Fruit fly (Drosophila melanogaster) whole organism, embryonic: ENCODE measurements around the gene Lztr1.

ENCODE experiments used
- Ada2b ChIP-seq: fragments of 200-800 bp; sonication (Bioruptor generic); IDR thresholded peaks from 2 replicates; pipeline ENCODE4 v1.3.6; 2022; ENCODE audit warnings: missing biosample characterization, missing genetic modification characterization
- Adf1 ChIP-seq: fragments of 200-800 bp; sonication (Bioruptor generic); IDR thresholded peaks from 2 replicates; pipeline ENCODE4 v1.3.6; 2022; ENCODE audit warnings: missing biosample characterization, missing genetic modification characterization
- Atf3 ChIP-seq: fragments of 200-800 bp; sonication (Bioruptor generic); optimal IDR thresholded peaks from 3 replicates; lab custom pipeline; 2016; ENCODE audit warnings: missing biosample characterization, missing genetic modification characterization
- C15 ChIP-seq: fragments of 200-800 bp; sonication (Bioruptor generic); IDR thresholded peaks from 3 replicates; pipeline ENCODE4 v1.3.6; 2022; ENCODE audit warnings: missing biosample characterization, missing genetic modification characterization
- CG10565 ChIP-seq: fragments of 200-800 bp; sonication (Bioruptor generic); optimal IDR thresholded peaks from 3 replicates; lab custom pipeline; 2016; ENCODE audit warnings: missing biosample characterization, mild to moderate bottlenecking, missing genetic modification characterization
- CG12104 ChIP-seq: fragments of 200-800 bp; sonication (Bioruptor generic); optimal IDR thresholded peaks from 3 replicates; lab custom pipeline; 2016; ENCODE audit warnings: missing biosample characterization, missing genetic modification characterization
- CG12299 ChIP-seq: fragments of 200-800 bp; sonication (Bioruptor generic); optimal IDR thresholded peaks from 2 replicates; lab custom pipeline; 2018; ENCODE audit warnings: missing biosample characterization, mild to moderate bottlenecking, missing genetic modification characterization
- CG12769 ChIP-seq: fragments of 200-800 bp; sonication (Bioruptor generic); optimal IDR thresholded peaks from 2 replicates; lab custom pipeline; 2019; ENCODE audit warnings: missing biosample characterization, mild to moderate bottlenecking, missing genetic modification characterization, moderate library complexity
- CG13624 ChIP-seq: fragments of 200-800 bp; sonication (Bioruptor generic); optimal IDR thresholded peaks from 2 replicates; lab custom pipeline; 2016; ENCODE audit warnings: missing biosample characterization, missing genetic modification characterization
- CG13775 ChIP-seq: fragments of 200-800 bp; sonication (Bioruptor generic); optimal IDR thresholded peaks from 3 replicates; lab custom pipeline; 2017; ENCODE audit warnings: missing biosample characterization, mild to moderate bottlenecking, missing genetic modification characterization
- CG15514 ChIP-seq: fragments of 200-800 bp; sonication (Bioruptor generic); optimal IDR thresholded peaks from 3 replicates; lab custom pipeline; 2017; ENCODE audit warnings: missing biosample characterization, missing genetic modification characterization, mild to moderate bottlenecking, moderate library complexity, missing genetic modification reagents
- CG17186 ChIP-seq: fragments of 200-800 bp; sonication (Bioruptor generic); optimal IDR thresholded peaks from 3 replicates; lab custom pipeline; 2017; ENCODE audit warnings: missing biosample characterization, missing genetic modification reagents, missing genetic modification characterization
- CG17829 ChIP-seq: fragments of 200-800 bp; optimal IDR thresholded peaks from 2 replicates; lab custom pipeline; 2019; ENCODE audit warnings: missing biosample characterization, mild to moderate bottlenecking, missing genetic modification characterization, moderate library complexity
- CG18262 ChIP-seq: fragments of 200-800 bp; optimal IDR thresholded peaks from 3 replicates; lab custom pipeline; 2019; ENCODE audit warnings: missing biosample characterization, mild to moderate bottlenecking, missing genetic modification characterization, moderate library complexity
- CG2678 ChIP-seq: fragments of 200-800 bp; sonication (Bioruptor generic); optimal IDR thresholded peaks from 3 replicates; lab custom pipeline; 2019; ENCODE audit warnings: missing biosample characterization, mild to moderate bottlenecking, missing genetic modification characterization, moderate library complexity
- CG7786 ChIP-seq: fragments of 200-800 bp; sonication (Bioruptor generic); optimal IDR thresholded peaks from 2 replicates; lab custom pipeline; 2016; ENCODE audit warnings: missing biosample characterization, missing genetic modification characterization
- CG8089 ChIP-seq: fragments of 200-800 bp; sonication (Bioruptor generic); optimal IDR thresholded peaks from 3 replicates; lab custom pipeline; 2016; ENCODE audit warnings: missing biosample characterization, missing genetic modification characterization
- CG8290 ChIP-seq, 3 experiments: fragments of 200-800 bp; sonication (Bioruptor generic); optimal IDR thresholded peaks; 2 replicates each; lab custom pipeline; 2016 to 2019; ENCODE audit warnings: missing biosample characterization in 3 of 3, missing genetic modification characterization in 3 of 3, mild to moderate bottlenecking in 2 of 3, moderate library complexity in 1 of 3
- CG8478 ChIP-seq: fragments of >200 bp; optimal IDR thresholded peaks from 2 replicates; lab custom pipeline; 2018
- CG9817 ChIP-seq: fragments of 200-800 bp; sonication (Bioruptor generic); optimal IDR thresholded peaks from 2 replicates; lab custom pipeline; 2018; ENCODE audit warnings: missing biosample characterization, mild to moderate bottlenecking, missing genetic modification characterization, moderate library complexity
- Dfd ChIP-seq, 2 experiments: fragments of >200 bp; optimal IDR thresholded peaks; 2 replicates each; lab custom pipeline; 2017; ENCODE audit warnings: missing biosample characterization in 2 of 2, missing genetic modification characterization in 2 of 2
- Elba2 ChIP-seq: fragments of 200-800 bp; sonication (Bioruptor generic); optimal IDR thresholded peaks from 3 replicates; lab custom pipeline; 2016; ENCODE audit warnings: missing biosample characterization, missing genetic modification characterization
- Ets65A ChIP-seq: fragments of 200-800 bp; sonication (Bioruptor generic); peaks from one replicate; lab custom pipeline; 2016; ENCODE audit warnings: missing biosample characterization, missing genetic modification characterization
- Gug ChIP-seq: fragments of 200-800 bp; sonication (Bioruptor generic); IDR thresholded peaks from 4 replicates; pipeline ENCODE4 v1.3.6; 2022; ENCODE audit warnings: missing biosample characterization, missing genetic modification characterization
- H2.0 ChIP-seq: fragments of 200-800 bp; sonication (Bioruptor generic); IDR thresholded peaks from 2 replicates; pipeline ENCODE4 v1.3.6; 2022; ENCODE audit warnings: missing biosample characterization, missing genetic modification characterization
- HHEX ChIP-seq: fragments of 200-800 bp; sonication (Bioruptor generic); optimal IDR thresholded peaks from 3 replicates; lab custom pipeline; 2017; ENCODE audit warnings: missing biosample characterization, mild to moderate bottlenecking, missing genetic modification characterization, missing genetic modification reagents
- HLH3B ChIP-seq: fragments of 200-800 bp; sonication (Bioruptor generic); IDR thresholded peaks from 2 replicates; pipeline ENCODE4 v1.3.6; 2022; ENCODE audit warnings: missing biosample characterization, missing genetic modification characterization
- Hmr ChIP-seq: fragments of 200-800 bp; sonication (Bioruptor generic); optimal IDR thresholded peaks from 3 replicates; lab custom pipeline; 2017; ENCODE audit warnings: mild to moderate bottlenecking, missing biosample characterization, missing genetic modification reagents, missing genetic modification characterization
- Hr39 ChIP-seq: fragments of >200 bp; optimal IDR thresholded peaks from 2 replicates; lab custom pipeline; 2017
- Mes4 ChIP-seq: fragments of 200-800 bp; sonication (Bioruptor generic); optimal IDR thresholded peaks from 2 replicates; lab custom pipeline; 2016; ENCODE audit warnings: missing biosample characterization, missing genetic modification characterization
- NC2α ChIP-seq: fragments of 200-800 bp; sonication (Bioruptor generic); optimal IDR thresholded peaks from 2 replicates; lab custom pipeline; 2016; ENCODE audit warnings: missing biosample characterization, missing genetic modification characterization
- Rx ChIP-seq: fragments of 200-800 bp; sonication (Bioruptor generic); IDR thresholded peaks from 2 replicates; pipeline ENCODE4 v1.3.6; 2022; ENCODE audit warnings: missing biosample characterization, missing genetic modification characterization
- Taf1 ChIP-seq: fragments of 200-800 bp; sonication (Bioruptor generic); IDR thresholded peaks from 2 replicates; pipeline ENCODE4 v1.3.6; 2022; ENCODE audit warnings: missing biosample characterization, missing genetic modification characterization
- aop ChIP-seq: fragments of 200-800 bp; sonication (Bioruptor generic); IDR thresholded peaks from 2 replicates; pipeline ENCODE4 v1.3.6; 2022; ENCODE audit warnings: missing biosample characterization, missing genetic modification characterization
- bab2 ChIP-seq: fragments of 200-800 bp; sonication (Bioruptor generic); optimal IDR thresholded peaks from 2 replicates; lab custom pipeline; 2016; ENCODE audit warnings: missing biosample characterization, missing genetic modification characterization
- bcd ChIP-seq: fragments of 200-800 bp; sonication (Bioruptor generic); optimal IDR thresholded peaks from 2 replicates; lab custom pipeline; 2017; ENCODE audit warnings: missing biosample characterization, mild to moderate bottlenecking, missing genetic modification characterization
- dysf ChIP-seq: fragments of 200-800 bp; sonication (Bioruptor generic); IDR thresholded peaks from 3 replicates; pipeline ENCODE4 v1.3.6; 2022; ENCODE audit warnings: missing biosample characterization, missing genetic modification characterization
- fd96Cb ChIP-seq: fragments of 200-800 bp; sonication (Bioruptor generic); optimal IDR thresholded peaks from 2 replicates; lab custom pipeline; 2018; ENCODE audit warnings: missing biosample characterization, mild to moderate bottlenecking, missing genetic modification characterization, moderate library complexity
- ftz-f1 ChIP-seq: fragments of 200-800 bp; sonication (Bioruptor generic); optimal IDR thresholded peaks from 2 replicates; lab custom pipeline; 2016; ENCODE audit warnings: missing biosample characterization, missing genetic modification characterization
- gem ChIP-seq: fragments of 200-800 bp; sonication (Bioruptor generic); optimal IDR thresholded peaks from 2 replicates; lab custom pipeline; 2019; ENCODE audit warnings: missing biosample characterization, mild to moderate bottlenecking, missing genetic modification characterization, moderate library complexity
- gro ChIP-seq: fragments of 200-800 bp; sonication (Bioruptor generic); optimal IDR thresholded peaks from 2 replicates; lab custom pipeline; 2016; ENCODE audit warnings: missing biosample characterization, missing genetic modification characterization
- kay ChIP-seq: fragments of 200-800 bp; sonication (Bioruptor generic); optimal IDR thresholded peaks from 2 replicates; lab custom pipeline; 2016; ENCODE audit warnings: missing biosample characterization, missing genetic modification characterization
- ken ChIP-seq: fragments of 200-800 bp; sonication (Bioruptor generic); IDR thresholded peaks from 3 replicates; pipeline ENCODE4 v1.3.6; 2022; ENCODE audit warnings: missing biosample characterization, missing genetic modification characterization
- lmd ChIP-seq: fragments of 200-800 bp; sonication (Bioruptor generic); IDR thresholded peaks from 2 replicates; pipeline ENCODE4 v1.3.6; 2022; ENCODE audit warnings: missing biosample characterization, missing genetic modification characterization
- mld ChIP-seq: fragments of 200-800 bp; sonication (Bioruptor generic); IDR thresholded peaks from 3 replicates; pipeline ENCODE4 v1.3.6; 2022; ENCODE audit warnings: missing biosample characterization, missing genetic modification characterization; ENCODE audit not compliant: partially characterized antibody
- oc ChIP-seq: fragments of 200-800 bp; sonication (Bioruptor generic); optimal IDR thresholded peaks from 2 replicates; lab custom pipeline; 2018; ENCODE audit warnings: missing biosample characterization, mild to moderate bottlenecking, missing genetic modification characterization, moderate library complexity
- pan ChIP-seq, 4 experiments: fragments of >200 bp in 3 of 4; fragments of 200-800 bp in 1 of 4; sonication (Bioruptor generic) in 1 of 4; optimal IDR thresholded peaks in 3 of 4; IDR thresholded peaks in 1 of 4; 2 replicates each; pipeline versions ENCODE4 v1.3.6 to Lab custom; 2017 to 2022; ENCODE audit warnings: missing biosample characterization in 2 of 4, missing genetic modification characterization in 2 of 4, mixed read lengths in 1 of 4
- sima ChIP-seq: fragments of 200-800 bp; sonication (Bioruptor generic); optimal IDR thresholded peaks from 2 replicates; lab custom pipeline; 2016; ENCODE audit warnings: missing biosample characterization, missing genetic modification characterization
- sug ChIP-seq: fragments of 200-800 bp; optimal IDR thresholded peaks from 2 replicates; lab custom pipeline; 2019; ENCODE audit warnings: missing biosample characterization, mild to moderate bottlenecking, missing genetic modification characterization, moderate library complexity
- trh ChIP-seq: fragments of 200-800 bp; sonication (Bioruptor generic); optimal IDR thresholded peaks from 2 replicates; lab custom pipeline; 2016; ENCODE audit warnings: missing biosample characterization, missing genetic modification characterization
- unpg ChIP-seq: fragments of 200-800 bp; sonication (Bioruptor generic); optimal IDR thresholded peaks from 3 replicates; lab custom pipeline; 2018; ENCODE audit warnings: missing biosample characterization, mild to moderate bottlenecking, missing genetic modification characterization, moderate library complexity

Gene Lztr1

DNA sequence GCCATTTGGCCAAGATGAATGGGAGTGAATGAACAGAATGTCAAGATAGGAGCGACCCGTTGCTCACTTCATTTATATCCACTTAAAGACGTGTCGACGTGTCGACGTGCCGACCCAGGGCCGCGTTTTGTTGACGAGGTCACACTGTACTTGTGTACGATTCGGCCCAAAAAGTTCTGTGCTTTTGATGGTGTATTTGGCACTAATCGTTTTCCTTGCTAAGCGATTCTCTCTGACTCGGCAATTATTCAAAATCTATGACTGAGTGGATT, 20.8 kb upstream of the Lztr1 start (continued):
- TF ChIP-seq CG8089 (no peak), CG2678 (tag; lab: Kevin White, UChicago) (peak; percentile 42), gem (tag; lab: Kevin White, UChicago) (peak; percentile 20), kay (GFP tag; lab: Kevin White, UChicago) (no peak), mld (GFP tag; lab: Robert Waterston, UW) (no peak), CG17186 (GFP tag; lab: Kevin White, UChicago) (no peak), Ada2b (peak; percentile 22; the same call in 1 of the 2 replicates), Taf1 (GFP tag; lab: Robert Waterston, UW) (0 out of 2 replicates have a peak, but pooled peaks have one; percentile 17), Ets65A (GFP tag; lab: Kevin White, UChicago) (peak; percentile 68), HHEX (no peak), fd96Cb (tag; lab: Kevin White, UChicago) (no peak), HLH3B (GFP tag; lab: Robert Waterston, UW) (0 out of 2 replicates have a peak, but pooled peaks have one; percentile 19), Hmr (GFP tag; lab: Kevin White, UChicago) (peak; percentile 13), bcd (GFP tag; lab: Kevin White, UChicago) (no peak), gro (GFP tag; lab: Kevin White, UChicago) (peak; percentile 2), CG17829 (no peak), Atf3 (GFP tag; lab: Kevin White, UChicago) (no peak), Elba2 (GFP tag; lab: Kevin White, UChicago) (no peak), Rx (GFP tag; lab: Robert Waterston, UW) (no peak), pan (optimal IDR thresholded peaks at IDR 0.05; lab: Kevin White, UChicago) (no peak), pan (GFP tag; optimal IDR thresholded peaks at IDR 0.05 in 1 of 2, IDR thresholded peaks at IDR 0.05 in 1 of 2) (peak in 1 of 2 experiments; percentile 38), Adf1 (0 out of 2 replicates have a peak, but pooled peaks have one; percentile 5), CG12104 (no peak), sug (tag; lab: Kevin White, UChicago) (peak; percentile 14), dysf (GFP tag; lab: Robert Waterston, UW) (peak; percentile 68), CG13624 (GFP tag; lab: Kevin White, UChicago) (peak; percentile 50), ftz-f1 (GFP tag; lab: Kevin White, UChicago) (no peak), Dfd (GFP tag; optimal IDR thresholded peaks at IDR 0.05; lab: Kevin White, UChicago) (no peak), CG10565 (GFP tag; lab: Kevin White, UChicago) (no peak), H2.0 (GFP tag; lab: Robert Waterston, UW) (no peak), CG9817 (tag; lab: Kevin White, UChicago) (peak; percentile 18), bab2 (peak; percentile 23), NC2α (GFP tag; lab: Kevin White, UChicago) (no peak), CG13775 (GFP tag; lab: Kevin White, UChicago) (no peak), CG8478 (lab: Kevin White, UChicago) (no peak), CG18262 (tag; lab: Kevin White, UChicago) (no peak), CG12299 (tag; lab: Kevin White, UChicago) (no peak), lmd (GFP tag; lab: Robert Waterston, UW) (peak; percentile 43; the same call in 1 of the 2 replicates), Hr39 (no peak), sima (GFP tag; lab: Kevin White, UChicago) (no peak), CG12769 (tag; lab: Kevin White, UChicago) (peak; percentile 72), oc (tag; lab: Kevin White, UChicago) (no peak), CG7786 (GFP tag; lab: Kevin White, UChicago) (peak; percentile 40), Mes4 (no peak), CG8290 (GFP tag; optimal IDR thresholded peaks at IDR 0.05; lab: Kevin White, UChicago) (no peak), CG8290 (tag; optimal IDR thresholded peaks at IDR 0.05; lab: Kevin White, UChicago) (peak in 1 of 2 experiments; percentile 74), trh (no peak), CG15514 (GFP tag; lab: Kevin White, UChicago) (peak; percentile 27), ken (GFP tag; lab: Robert Waterston, UW) (0 out of 3 replicates have a peak, but pooled peaks have one; percentile 11), aop (GFP tag; lab: Robert Waterston, UW) (no peak), unpg (peak; percentile 5), C15 (GFP tag; lab: Robert Waterston, UW) (no peak), Gug (GFP tag; lab: Robert Waterston, UW) (peak; percentile 40; the same call in 2 of the 4 replicates)
